Fruit fly (Drosophila melanogaster) Kc167 (cell line): ENCODE measurements around the gene beat-IV.

Experiments
- h ChIP-seq: fragments of >200 bp; optimal IDR thresholded peaks from 3 replicates; lab custom pipeline; 2018; ENCODE audit warnings: missing external identifiers
- insv ChIP-seq: fragments of >200 bp; optimal IDR thresholded peaks from 3 replicates; lab custom pipeline; 2018; ENCODE audit warnings: missing external identifiers
- psq ChIP-seq: fragments of >200 bp; optimal IDR thresholded peaks from 2 replicates; lab custom pipeline; 2017; ENCODE audit warnings: missing external identifiers
- ttk ChIP-seq: sonication (Bioruptor generic); optimal IDR thresholded peaks from 2 replicates; lab custom pipeline; 2017; ENCODE audit warnings: missing external identifiers

dm6 chr3R:23629572-23629971 is 72.4 kb downstream of the beat-IV start:
- no peak for TF ChIP-seq ttk (lab: Kevin White, UChicago)
- no peak for TF ChIP-seq psq (lab: Kevin White, UChicago)
- no peak for TF ChIP-seq h
- TF ChIP-seq insv (lab: Kevin White, UChicago) = no peak
